Worm (Caenorhabditis elegans): ENCODE data around the gene acp-4.
A peak's percentile ranks its signal among the peaks of the same experiment; 100 is the strongest.

The acp-4 gene

ce11 chrII:8442176-8442575 is 7.3 kb upstream of the acp-4 start (continued):
- no peak for TF ChIP-seq mab-9 (GFP tag; IDR thresholded peaks at IDR 0.05)
- TF ChIP-seq nhr-20 (tag; optimal IDR thresholded peaks at IDR 0.05): peak; percentile 60
- TF ChIP-seq dsc-1 (tag; optimal IDR thresholded peaks at IDR 0.05): no peak
- no peak for TF ChIP-seq ces-1 (GFP tag; optimal IDR thresholded peaks at IDR 0.05)
- TF ChIP-seq ceh-90 (tag; optimal IDR thresholded peaks at IDR 0.05): no peak
- no peak for TF ChIP-seq hlh-4 (tag; optimal IDR thresholded peaks at IDR 0.05)
- TF ChIP-seq sup-37 (GFP tag; optimal IDR thresholded peaks at IDR 0.05): no peak
- TF ChIP-seq vab-15 (tag; optimal IDR thresholded peaks at IDR 0.05): no peak
- TF ChIP-seq tbx-2 (tag; optimal IDR thresholded peaks at IDR 0.05): peak; percentile 38
- TF ChIP-seq mdl-1 (tag; optimal IDR thresholded peaks at IDR 0.05): peak in 1 of 2 experiments; percentile 33
- peak in 2 of 6 experiments; percentile 9 to 46 for TF ChIP-seq elt-3 (tag; optimal IDR thresholded peaks at IDR 0.05)
- TF ChIP-seq pqm-1 (tag; optimal IDR thresholded peaks at IDR 0.05): no peak
- TF ChIP-seq ztf-4 (tag; optimal IDR thresholded peaks at IDR 0.05): no peak
- peak; percentile 2 for TF ChIP-seq C16A3.4 (tag; optimal IDR thresholded peaks at IDR 0.05)
- TF ChIP-seq egl-27 (tag; optimal IDR thresholded peaks at IDR 0.05): no peak
- no peak for TF ChIP-seq aha-1 (tag; optimal IDR thresholded peaks at IDR 0.05)
- TF ChIP-seq nhr-11 (tag; optimal IDR thresholded peaks at IDR 0.05): no peak
- peak; percentile 26 for TF ChIP-seq jun-1 (tag; optimal IDR thresholded peaks at IDR 0.05)
- TF ChIP-seq efl-3 (GFP tag; optimal IDR thresholded peaks at IDR 0.05): no peak
- TF ChIP-seq alr-1 (tag; optimal IDR thresholded peaks at IDR 0.05; ENCODE audit: borderline replicate concordance): no peak
- TF ChIP-seq unc-98 (GFP tag; IDR thresholded peaks at IDR 0.05): no peak
- no peak for TF ChIP-seq nhr-12 (tag; optimal IDR thresholded peaks at IDR 0.05)
- TF ChIP-seq C34B4.2 (tag; optimal IDR thresholded peaks at IDR 0.05): no peak
- TF ChIP-seq nhr-76 (tag; optimal IDR thresholded peaks at IDR 0.05): no peak
- no peak for TF ChIP-seq aly-2 (tag; optimal IDR thresholded peaks at IDR 0.05)
- no peak for TF ChIP-seq zag-1 (tag; optimal IDR thresholded peaks at IDR 0.05)
- TF ChIP-seq sox-4 (tag; optimal IDR thresholded peaks at IDR 0.05): no peak
- TF ChIP-seq zip-4 (GFP tag; optimal IDR thresholded peaks at IDR 0.05): no peak
- TF ChIP-seq mep-1 (tag; optimal IDR thresholded peaks at IDR 0.05): peak; percentile 65
- TF ChIP-seq lin-14 (GFP tag; optimal IDR thresholded peaks at IDR 0.05): peak; percentile 48
- no peak for TF ChIP-seq unc-30 (tag; optimal IDR thresholded peaks at IDR 0.05)
- TF ChIP-seq unc-86 (tag; optimal IDR thresholded peaks at IDR 0.05): no peak
- TF ChIP-seq efl-1 (optimal IDR thresholded peaks at IDR 0.05): peak; percentile 50 to 61
- peak; percentile 56 to 88 for TF ChIP-seq efl-1 (GFP tag; optimal IDR thresholded peaks at IDR 0.05 in 1 of 2)
- TF ChIP-seq tlp-1 (tag; optimal IDR thresholded peaks at IDR 0.05): no peak
- TF ChIP-seq nhr-19 (GFP tag; conservative IDR thresholded peaks at IDR 0.05): peak; percentile 31

ce11 chrII:8441519-8441918 is 6.6 kb upstream of the acp-4 start:
- TF ChIP-seq nhr-237 (tag; optimal IDR thresholded peaks at IDR 0.05): no peak
- TF ChIP-seq efl-1 (optimal IDR thresholded peaks at IDR 0.05): no peak
- TF ChIP-seq efl-1 (GFP tag; optimal IDR thresholded peaks at IDR 0.05 in 1 of 2): peak in 1 of 2 experiments; percentile 91
- TF ChIP-seq blmp-1 (tag; optimal IDR thresholded peaks at IDR 0.05): no peak
- peak in 1 of 2 experiments; percentile 16 for TF ChIP-seq lsy-2 (tag; optimal IDR thresholded peaks at IDR 0.05)
- TF ChIP-seq snu-23 (GFP tag; optimal IDR thresholded peaks at IDR 0.05): no peak
- TF ChIP-seq F16B12.6 (tag; optimal IDR thresholded peaks at IDR 0.05): peak; percentile 0
- TF ChIP-seq jun-1 (tag; optimal IDR thresholded peaks at IDR 0.05): no peak
- no peak for TF ChIP-seq unc-62 (GFP tag; optimal IDR thresholded peaks at IDR 0.05)
- no peak for TF ChIP-seq ztf-4 (tag; optimal IDR thresholded peaks at IDR 0.05)
- TF ChIP-seq nhr-47 (tag; optimal IDR thresholded peaks at IDR 0.05): no peak
- TF ChIP-seq unc-130 (tag; optimal IDR thresholded peaks at IDR 0.05): no peak
- no peak; the same call in 1 of the 2 replicates for TF ChIP-seq nhr-19 (GFP tag; conservative IDR thresholded peaks at IDR 0.05)
- no peak for TF ChIP-seq unc-30 (tag; optimal IDR thresholded peaks at IDR 0.05)
- TF ChIP-seq zip-4 (GFP tag; optimal IDR thresholded peaks at IDR 0.05): no peak
- TF ChIP-seq nhr-85 (tag): no peak

Data from whole organism, L1 larva.